Fruit fly (Drosophila melanogaster): ENCODE data around the gene CG13084.

DNA sequence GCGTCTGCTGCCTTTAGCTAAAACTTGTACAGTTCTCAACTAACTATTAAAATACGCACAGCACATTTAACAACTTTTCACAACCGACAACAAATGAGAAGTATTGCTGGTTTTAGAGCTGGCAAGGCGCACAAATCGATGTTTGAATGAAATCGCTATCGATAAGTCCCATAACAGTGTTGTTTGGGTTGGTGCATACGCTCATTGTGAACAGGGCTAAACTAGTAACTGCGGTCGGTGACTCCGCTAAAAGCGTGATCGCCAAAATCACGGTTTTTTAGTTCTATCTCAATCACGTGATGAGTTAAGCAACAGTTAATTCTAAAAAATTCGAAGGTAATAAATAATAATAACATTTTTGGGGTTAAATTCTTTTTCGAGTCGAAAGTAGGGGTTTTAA, 31.3 kb upstream of the CG13084 start, which contains the start of gene Top2:
- no peak for TF ChIP-seq Hr78 (GFP tag; optimal IDR thresholded peaks at IDR 0.05)
- peak; percentile 69 for TF ChIP-seq Hr83 (GFP tag; optimal IDR thresholded peaks at IDR 0.05; ENCODE audit: poor library complexity, severe bottlenecking)
- TF ChIP-seq Vsx2 (GFP tag; optimal IDR thresholded peaks at IDR 0.05; ENCODE audit: partially characterized antibody): peak; percentile 9
- TF ChIP-seq br (GFP tag; optimal IDR thresholded peaks at IDR 0.05): no peak
- no peak for TF ChIP-seq Abd-B (GFP tag; optimal IDR thresholded peaks at IDR 0.05)
- TF ChIP-seq pan (optimal IDR thresholded peaks at IDR 0.05): no peak
- peak; percentile 7 for TF ChIP-seq rgr (GFP tag; optimal IDR thresholded peaks at IDR 0.05)
- TF ChIP-seq psq (GFP tag; optimal IDR thresholded peaks at IDR 0.05): no peak
- TF ChIP-seq fru (GFP tag; optimal IDR thresholded peaks at IDR 0.05): no peak
- TF ChIP-seq Dfd (GFP tag; optimal IDR thresholded peaks at IDR 0.05): no peak
